Worm (Caenorhabditis elegans) whole organism, early embryonic: ENCODE results near the gene pqn-75.

Experiments used
- B0310.2 ChIP-seq: sonication (generic microtip); optimal IDR thresholded peaks from 2 replicates; lab custom pipeline; 2016; ENCODE audit warnings: mild to moderate bottlenecking, missing genetic modification characterization, missing compliant biosample characterization
- aly-1 ChIP-seq: sonication (generic microtip); optimal IDR thresholded peaks from 2 replicates; lab custom pipeline; 2016; ENCODE audit warnings: missing genetic modification characterization, missing compliant biosample characterization
- ama-1 ChIP-seq: fragments of 150-350 bp; optimal IDR thresholded peaks from 2 replicates; lab custom pipeline; 2014
- ets-7 ChIP-seq: sonication (generic microtip); optimal IDR thresholded peaks from 2 replicates; lab custom pipeline; 2016; ENCODE audit warnings: missing genotype, missing genetic modification characterization, missing compliant biosample characterization
- flt-1 ChIP-seq: fragments of 200-800 bp; sonication (Bioruptor generic); IDR thresholded peaks from 2 replicates; pipeline ENCODE4 v1.3.6; 2022; ENCODE audit warnings: missing genetic modification characterization, missing compliant biosample characterization
- hmbx-1 ChIP-seq: sonication (generic microtip); optimal IDR thresholded peaks from 2 replicates; lab custom pipeline; 2016; ENCODE audit warnings: mild to moderate bottlenecking, missing genetic modification characterization, missing compliant biosample characterization
- hmg-4 ChIP-seq: fragments of 200-800 bp; sonication (Bioruptor generic); optimal IDR thresholded peaks from 2 replicates; lab custom pipeline; 2018; ENCODE audit warnings: mild to moderate bottlenecking, missing genetic modification characterization, missing compliant biosample characterization
- hnd-1 ChIP-seq: sonication (generic microtip); optimal IDR thresholded peaks from 2 replicates; lab custom pipeline; 2016; ENCODE audit warnings: missing genetic modification characterization, missing compliant biosample characterization
- tbx-37 ChIP-seq: fragments of 200-800 bp; sonication (Bioruptor generic); conservative IDR thresholded peaks from 2 replicates; pipeline ENCODE4 v1.3.6; 2022; ENCODE audit warnings: missing genetic modification reagents, missing genetic modification characterization, missing compliant biosample characterization
- tra-4 ChIP-seq: sonication (generic microtip); optimal IDR thresholded peaks from 2 replicates; lab custom pipeline; 2017; ENCODE audit warnings: missing genetic modification characterization, missing compliant biosample characterization

DNA sequence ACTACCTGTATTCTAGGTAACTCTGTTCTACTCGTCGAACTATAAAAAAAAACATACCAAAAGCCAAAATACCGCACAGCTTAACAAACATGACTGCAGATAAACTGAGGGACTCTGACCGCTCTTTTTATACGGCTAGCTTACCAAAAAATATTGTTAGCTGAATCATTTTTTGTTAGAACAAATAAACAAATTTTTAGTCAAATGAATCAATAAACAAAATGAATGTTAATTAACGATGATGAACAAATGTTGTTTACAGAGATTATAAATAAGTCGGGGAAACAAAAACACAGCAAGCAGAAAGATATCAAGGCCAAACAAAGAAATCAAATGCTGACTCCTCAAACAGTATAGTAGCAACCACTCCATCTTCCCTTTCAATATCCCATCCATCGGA, 8.6 kb upstream of the pqn-75 start, which contains the start of gene ilys-6:
- no peak for TF ChIP-seq B0310.2
- no peak for TF ChIP-seq ets-7 (tag; lab: Kevin White, UChicago)
- TF ChIP-seq ama-1 (lab: Kevin White, UChicago) = no peak
- TF ChIP-seq aly-1 (tag; lab: Kevin White, UChicago) = no peak
- no peak for TF ChIP-seq hmg-4 (GFP tag; lab: Kevin White, UChicago)
- TF ChIP-seq hmbx-1 (tag; lab: Kevin White, UChicago) = no peak
- TF ChIP-seq hnd-1 = no peak
- TF ChIP-seq tbx-37 (GFP tag; lab: Robert Waterston, UW) = no peak
- TF ChIP-seq tra-4 (tag; lab: Kevin White, UChicago) = no peak
- no peak for TF ChIP-seq flt-1 (GFP tag; lab: Robert Waterston, UW)
